Fruit fly (Drosophila melanogaster): ENCODE measurements around the gene Pdha.

Pdha gene

dm6 chrX:4686723-4687122 is 15.4 kb upstream of the Pdha start, which contains the start of gene Pp2C1 (continued):
- no peak for TF ChIP-seq Aef1 (GFP tag; IDR thresholded peaks at IDR 0.05)
- no peak for TF ChIP-seq CG12104 (GFP tag; optimal IDR thresholded peaks at IDR 0.05)
- TF ChIP-seq cwo (GFP tag; optimal IDR thresholded peaks at IDR 0.05): no peak
- no peak for TF ChIP-seq nom (GFP tag; optimal IDR thresholded peaks at IDR 0.05)
- TF ChIP-seq caup (GFP tag; optimal IDR thresholded peaks at IDR 0.05; ENCODE audit: severe bottlenecking): no peak
- peak; percentile 16 for TF ChIP-seq MESR4 (GFP tag; optimal IDR thresholded peaks at IDR 0.05)
- TF ChIP-seq CG17612 (GFP tag; IDR thresholded peaks at IDR 0.05): no peak
- no peak for TF ChIP-seq CG15696 (tag; optimal IDR thresholded peaks at IDR 0.05)
- TF ChIP-seq slp2 (GFP tag; optimal IDR thresholded peaks at IDR 0.05): no peak
- peak; percentile 77 for TF ChIP-seq Scr (GFP tag; IDR thresholded peaks at IDR 0.05; ENCODE audit: partially characterized antibody)
- TF ChIP-seq CG7556 (GFP tag; optimal IDR thresholded peaks at IDR 0.05): no peak
- TF ChIP-seq dmrt99B (tag; optimal IDR thresholded peaks at IDR 0.05): no peak
- no peak for TF ChIP-seq CG6765 (GFP tag; optimal IDR thresholded peaks at IDR 0.05)
- TF ChIP-seq CG2875 (GFP tag; optimal IDR thresholded peaks at IDR 0.05): no peak
- TF ChIP-seq Bdp1 (GFP tag; optimal IDR thresholded peaks at IDR 0.05): no peak
- no peak for TF ChIP-seq CG14710 (tag; optimal IDR thresholded peaks at IDR 0.05)
- no peak for TF ChIP-seq CG43689 (GFP tag; IDR thresholded peaks at IDR 0.05)
- TF ChIP-seq hkb (optimal IDR thresholded peaks at IDR 0.05): no peak
- TF ChIP-seq hkb (GFP tag; IDR thresholded peaks at IDR 0.05): no peak
- TF ChIP-seq Antp (GFP tag; optimal IDR thresholded peaks at IDR 0.05): no peak
- no peak for TF ChIP-seq ems (GFP tag; optimal IDR thresholded peaks at IDR 0.05)
- no peak for TF ChIP-seq insv (GFP tag; optimal IDR thresholded peaks at IDR 0.05)
- TF ChIP-seq Adf1 (GFP tag; IDR thresholded peaks at IDR 0.05): no peak
- TF ChIP-seq gt (GFP tag; IDR thresholded peaks at IDR 0.05): no peak
- TF ChIP-seq vnd (GFP tag; IDR thresholded peaks at IDR 0.05; ENCODE audit: partially characterized antibody): peak; percentile 70
- TF ChIP-seq emc (GFP tag; optimal IDR thresholded peaks at IDR 0.05): no peak
- no peak for TF ChIP-seq cad (GFP tag; optimal IDR thresholded peaks at IDR 0.05)
- no peak for TF ChIP-seq sens-2 (GFP tag; IDR thresholded peaks at IDR 0.05)
- TF ChIP-seq CkIIα-i1 (GFP tag; IDR thresholded peaks at IDR 0.05): no peak
- TF ChIP-seq inv (GFP tag; IDR thresholded peaks at IDR 0.05; ENCODE audit: partially characterized antibody): peak; percentile 74
- no peak for TF ChIP-seq cg (GFP tag; optimal IDR thresholded peaks at IDR 0.05)
- TF ChIP-seq aop (GFP tag; IDR thresholded peaks at IDR 0.05): no peak
- no peak for TF ChIP-seq CG10431 (GFP tag; optimal IDR thresholded peaks at IDR 0.05)
- TF ChIP-seq lab (GFP tag; optimal IDR thresholded peaks at IDR 0.05): no peak
- no peak for TF ChIP-seq Vsx1 (GFP tag; optimal IDR thresholded peaks at IDR 0.05)
- TF ChIP-seq Asciz (GFP tag; optimal IDR thresholded peaks at IDR 0.05): peak; percentile 98
- TF ChIP-seq sisA (GFP tag; IDR thresholded peaks at IDR 0.05): no peak
- TF ChIP-seq Blimp-1 (GFP tag; optimal IDR thresholded peaks at IDR 0.05): no peak
- TF ChIP-seq Ravus (GFP tag; IDR thresholded peaks at IDR 0.05): no peak
- no peak for TF ChIP-seq CG15601 (tag; optimal IDR thresholded peaks at IDR 0.05)
- TF ChIP-seq CG4854 (GFP tag; optimal IDR thresholded peaks at IDR 0.05): no peak
- no peak for TF ChIP-seq CG1233 (GFP tag; optimal IDR thresholded peaks at IDR 0.05)
- TF ChIP-seq Spps (tag; optimal IDR thresholded peaks at IDR 0.05): no peak
- TF ChIP-seq eyg (GFP tag; optimal IDR thresholded peaks at IDR 0.05): no peak
- no peak for TF ChIP-seq CG11504 (tag; optimal IDR thresholded peaks at IDR 0.05)
- TF ChIP-seq Hr51 (GFP tag; optimal IDR thresholded peaks at IDR 0.05): no peak
- no peak for TF ChIP-seq Eip74EF (GFP tag; optimal IDR thresholded peaks at IDR 0.05)
- TF ChIP-seq al (GFP tag; IDR thresholded peaks at IDR 0.05): no peak
- TF ChIP-seq CG8281 (tag; optimal IDR thresholded peaks at IDR 0.05): no peak
- peak; percentile 72 for TF ChIP-seq unc-4 (GFP tag; IDR thresholded peaks at IDR 0.05; ENCODE audit: partially characterized antibody)
- no peak for TF ChIP-seq Gug (GFP tag; IDR thresholded peaks at IDR 0.05)
